Fruit fly (Drosophila melanogaster) whole organism, adult: ENCODE data around the gene CG17672.

Experiments used
- CG11617 ChIP-seq: fragments of 200-800 bp; sonication (Bioruptor generic); optimal IDR thresholded peaks from 2 replicates; lab custom pipeline; 2017; ENCODE audit warnings: mild to moderate bottlenecking, missing biosample characterization, missing genetic modification reagents, missing genetic modification characterization
- CG12768 ChIP-seq: fragments of 200-800 bp; sonication (Bioruptor generic); optimal IDR thresholded peaks from 2 replicates; lab custom pipeline; 2017; ENCODE audit warnings: missing biosample characterization, missing genetic modification characterization, mild to moderate bottlenecking, moderate library complexity, missing genetic modification reagents
- CG14711 ChIP-seq: fragments of 200-800 bp; sonication (Bioruptor generic); optimal IDR thresholded peaks from 2 replicates; lab custom pipeline; 2018; ENCODE audit warnings: missing biosample characterization, mild to moderate bottlenecking, missing genetic modification characterization, moderate library complexity
- CG1620 ChIP-seq: fragments of 200-800 bp; sonication (Bioruptor generic); optimal IDR thresholded peaks from 2 replicates; lab custom pipeline; 2016; ENCODE audit warnings: missing biosample characterization, missing genetic modification characterization
- CG33017 ChIP-seq: fragments of 200-800 bp; sonication (Bioruptor generic); optimal IDR thresholded peaks from 2 replicates; lab custom pipeline; 2018; ENCODE audit warnings: missing biosample characterization, mild to moderate bottlenecking, missing genetic modification characterization, moderate library complexity
- CG5204 ChIP-seq: fragments of 200-800 bp; sonication (Bioruptor generic); optimal IDR thresholded peaks from 2 replicates; lab custom pipeline; 2016; ENCODE audit warnings: missing biosample characterization, missing genetic modification characterization
- CG7045 ChIP-seq: fragments of 200-800 bp; sonication (Bioruptor generic); optimal IDR thresholded peaks from 2 replicates; lab custom pipeline; 2017; ENCODE audit warnings: missing biosample characterization, mild to moderate bottlenecking, missing genetic modification characterization
- CG7101 ChIP-seq: fragments of 200-800 bp; sonication (Bioruptor generic); optimal IDR thresholded peaks from 2 replicates; lab custom pipeline; 2018; ENCODE audit warnings: missing biosample characterization, mild to moderate bottlenecking, missing genetic modification characterization, moderate library complexity
- bab1 ChIP-seq: fragments of 200-800 bp; sonication (Bioruptor generic); optimal IDR thresholded peaks from 3 replicates; lab custom pipeline; 2019; ENCODE audit warnings: missing biosample characterization, mild to moderate bottlenecking, missing genetic modification characterization, moderate library complexity
- cic ChIP-seq: fragments of 200-800 bp; sonication (Bioruptor generic); optimal IDR thresholded peaks from 2 replicates; lab custom pipeline; 2017; ENCODE audit warnings: missing biosample characterization, mild to moderate bottlenecking, missing genetic modification characterization, moderate library complexity
- cnc ChIP-seq, 2 experiments: fragments of >200 bp; optimal IDR thresholded peaks; 2 replicates each; lab custom pipeline; 2017
- kay ChIP-seq: fragments of 200-800 bp; sonication (Bioruptor generic); peaks from one replicate; lab custom pipeline; 2016; ENCODE audit warnings: missing biosample characterization, missing genetic modification characterization, borderline replicate concordance
- tj ChIP-seq: fragments of 200-800 bp; sonication (Bioruptor generic); optimal IDR thresholded peaks from 3 replicates; lab custom pipeline; 2017; ENCODE audit warnings: missing biosample characterization, mild to moderate bottlenecking, missing genetic modification characterization, moderate library complexity

DNA sequence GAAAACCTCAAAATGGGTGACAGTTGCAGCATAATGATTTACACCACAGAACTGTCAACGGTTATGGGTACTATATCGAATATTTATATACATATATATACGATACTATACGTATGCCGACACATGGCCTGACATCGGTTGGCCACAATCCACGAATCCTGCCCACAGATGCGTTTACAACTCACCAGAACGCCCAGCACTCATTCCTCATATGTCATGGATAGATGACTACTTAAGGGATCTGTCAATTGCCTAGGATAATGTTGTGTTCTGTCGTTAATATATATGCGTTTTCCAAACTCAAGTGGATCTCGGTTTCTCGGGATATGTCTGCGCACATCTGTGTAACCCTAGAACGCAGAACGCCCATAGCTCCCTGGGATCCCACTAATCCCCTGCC, 29.7 kb downstream of the CG17672 start:
- no peak for TF ChIP-seq cnc (optimal IDR thresholded peaks at IDR 0.05; lab: Kevin White, UChicago)
- TF ChIP-seq CG5204 = no peak
- TF ChIP-seq CG11617 (GFP tag; lab: Kevin White, UChicago) = no peak
- no peak for TF ChIP-seq kay (GFP tag; lab: Kevin White, UChicago)
- no peak for TF ChIP-seq cic (GFP tag; lab: Kevin White, UChicago)
- no peak for TF ChIP-seq CG7045
- TF ChIP-seq CG1620 (GFP tag; lab: Kevin White, UChicago) = no peak
- no peak for TF ChIP-seq CG33017 (tag; lab: Kevin White, UChicago)
- no peak for TF ChIP-seq CG14711
- TF ChIP-seq CG12768 (GFP tag; lab: Kevin White, UChicago) = no peak
- no peak for TF ChIP-seq CG7101 (tag; lab: Kevin White, UChicago)
- TF ChIP-seq bab1 = no peak
- no peak for TF ChIP-seq tj
